Worm (Caenorhabditis elegans) whole organism, mixed stage, embryonic: ENCODE data around the gene rpl-33.
A peak's percentile ranks its signal among the peaks of the same experiment; 100 is the strongest.

Experiments used
- cnd-1 ChIP-seq: fragments of 200-800 bp; sonication (Bioruptor generic); optimal IDR thresholded peaks from 2 replicates; lab custom pipeline; 2018; ENCODE audit warnings: mild to moderate bottlenecking, missing genetic modification characterization, missing compliant biosample characterization
- elt-1 ChIP-seq: sonication (generic microtip); optimal IDR thresholded peaks from 2 replicates; lab custom pipeline; 2017; ENCODE audit warnings: missing genetic modification characterization, mild to moderate bottlenecking, missing compliant biosample characterization, antibody characterized with exemption, moderate library complexity, borderline replicate concordance; ENCODE audit not compliant: insufficient read depth
- lsy-2 ChIP-seq: fragments of 150-350 bp; optimal IDR thresholded peaks from 2 replicates; lab custom pipeline; 2014; ENCODE audit warnings: missing biosample characterization, missing genetic modification characterization
- nhr-237 ChIP-seq: fragments of 150-350 bp; optimal IDR thresholded peaks from 2 replicates; lab custom pipeline; 2014; ENCODE audit warnings: missing biosample characterization, missing genetic modification characterization
- nhr-28 ChIP-seq: fragments of 150-350 bp; optimal IDR thresholded peaks from 2 replicates; lab custom pipeline; 2014; ENCODE audit warnings: missing biosample characterization, missing genetic modification characterization
- nhr-76 ChIP-seq: sonication (generic microtip); optimal IDR thresholded peaks from 2 replicates; lab custom pipeline; 2017; ENCODE audit warnings: missing biosample characterization, missing genetic modification characterization
- sptf-1 ChIP-seq: sonication (generic microtip); optimal IDR thresholded peaks from 2 replicates; lab custom pipeline; 2017; ENCODE audit warnings: mild to moderate bottlenecking, missing genetic modification characterization, moderate library complexity, missing compliant biosample characterization

DNA sequence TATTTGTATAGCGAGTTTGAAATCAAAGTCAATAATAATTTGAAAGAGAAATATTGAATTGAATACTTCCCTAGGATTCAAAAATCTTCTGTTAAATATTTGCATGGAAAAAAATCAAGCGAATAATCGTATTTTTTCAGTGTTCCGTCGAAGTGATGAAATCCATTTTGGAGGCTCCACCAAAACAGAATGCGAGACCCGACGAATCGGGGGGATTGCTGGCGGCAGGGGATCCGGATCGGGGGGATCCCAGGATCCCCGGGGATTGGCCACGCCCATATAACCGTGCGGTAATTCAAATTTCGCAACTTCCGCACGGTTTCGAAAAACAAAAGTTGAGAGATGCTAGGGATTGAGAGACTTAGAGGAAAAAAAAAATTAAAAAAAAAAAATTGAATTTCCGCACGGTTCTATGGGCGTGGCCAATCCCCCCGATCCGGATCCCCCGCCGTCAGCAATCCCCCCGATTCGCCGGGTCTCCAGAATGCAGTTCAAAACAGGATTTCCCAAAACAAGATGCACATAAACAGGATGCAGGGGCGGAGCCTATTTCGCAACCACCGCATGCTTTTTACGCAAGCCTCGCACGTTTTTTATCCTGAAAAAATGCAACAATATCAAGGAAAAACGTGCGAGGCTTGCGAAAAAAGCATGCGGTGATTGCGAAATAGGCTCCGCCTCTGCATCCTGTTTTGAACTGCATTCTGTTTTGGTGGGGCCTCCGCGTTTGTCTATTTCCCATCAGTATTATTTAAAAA is 17.5 kb downstream of the rpl-33 start, which contains the start of gene F10E7.11:
- TF ChIP-seq nhr-237: no peak
- TF ChIP-seq lsy-2 (tag; lab: Kevin White, UChicago): no peak
- TF ChIP-seq cnd-1 (tag; lab: Kevin White, UChicago): peak; percentile 16
- no peak for TF ChIP-seq nhr-28 (tag; lab: Kevin White, UChicago)
- no peak for TF ChIP-seq nhr-76 (tag; lab: Kevin White, UChicago)
- no peak for TF ChIP-seq elt-1 (tag; lab: Kevin White, UChicago)
- no peak for TF ChIP-seq sptf-1 (tag; lab: Kevin White, UChicago)
